Worm (Caenorhabditis elegans) whole organism, late embryonic: ENCODE measurements around the gene rps-18.

ENCODE experiments used
- C08G9.2 ChIP-seq: sonication (generic microtip); optimal IDR thresholded peaks from 2 replicates; lab custom pipeline; 2016; ENCODE audit warnings: mild to moderate bottlenecking, missing genetic modification characterization, moderate library complexity, missing compliant biosample characterization
- C38D4.7 ChIP-seq: fragments of 200-800 bp; sonication (Bioruptor generic); optimal IDR thresholded peaks from 2 replicates; lab custom pipeline; 2018; ENCODE audit warnings: mild to moderate bottlenecking, missing genetic modification characterization, moderate library complexity, missing compliant biosample characterization
- F13H6.1 ChIP-seq: sonication (generic microtip); optimal IDR thresholded peaks from 2 replicates; lab custom pipeline; 2016; ENCODE audit warnings: missing genetic modification characterization, missing compliant biosample characterization
- K02D7.2 ChIP-seq: sonication (generic microtip); optimal IDR thresholded peaks from 2 replicates; lab custom pipeline; 2017; ENCODE audit warnings: mild to moderate bottlenecking, missing genetic modification characterization, missing compliant biosample characterization
- K09A11.1 ChIP-seq: sonication (generic microtip); optimal IDR thresholded peaks from 2 replicates; lab custom pipeline; 2017; ENCODE audit warnings: antibody characterized with exemption, mild to moderate bottlenecking, missing genetic modification characterization, missing compliant biosample characterization; ENCODE audit not compliant: insufficient read depth
- ceh-18 ChIP-seq: sonication (generic microtip); optimal IDR thresholded peaks from 2 replicates; lab custom pipeline; 2016; ENCODE audit warnings: missing genetic modification characterization, missing compliant biosample characterization
- ceh-30 ChIP-seq: fragments of 150-350 bp; optimal IDR thresholded peaks from 2 replicates; lab custom pipeline; 2014; ENCODE audit warnings: missing biosample characterization, missing genetic modification characterization
- ceh-31 ChIP-seq: sonication (generic microtip); optimal IDR thresholded peaks from 2 replicates; lab custom pipeline; 2016; ENCODE audit warnings: missing genetic modification characterization, missing compliant biosample characterization
- ceh-34 ChIP-seq: sonication (generic microtip); optimal IDR thresholded peaks from 2 replicates; lab custom pipeline; 2016; ENCODE audit warnings: mild to moderate bottlenecking, missing genetic modification characterization, missing compliant biosample characterization
- ceh-6 ChIP-seq: fragments of 200-800 bp; sonication (Bioruptor generic); optimal IDR thresholded peaks from 2 replicates; lab custom pipeline; 2018; ENCODE audit warnings: mild to moderate bottlenecking, missing genetic modification characterization, missing compliant biosample characterization
- ceh-9 ChIP-seq: sonication (generic microtip); optimal IDR thresholded peaks from 2 replicates; lab custom pipeline; 2016; ENCODE audit warnings: mild to moderate bottlenecking, missing genetic modification characterization, inconsistent platforms, missing compliant biosample characterization
- che-1 ChIP-seq: sonication (generic microtip); optimal IDR thresholded peaks from 2 replicates; lab custom pipeline; 2016; ENCODE audit warnings: mild to moderate bottlenecking, missing genetic modification characterization, missing compliant biosample characterization
- dmd-4 ChIP-seq: sonication (generic microtip); optimal IDR thresholded peaks from 2 replicates; lab custom pipeline; 2016; ENCODE audit warnings: borderline replicate concordance, missing genetic modification characterization, missing compliant biosample characterization
- dve-1 ChIP-seq: sonication (generic microtip); optimal IDR thresholded peaks from 2 replicates; lab custom pipeline; 2017; ENCODE audit warnings: antibody characterized with exemption, mild to moderate bottlenecking, missing genetic modification characterization, missing compliant biosample characterization
- elt-2 ChIP-seq: sonication (generic microtip); optimal IDR thresholded peaks from 2 replicates; lab custom pipeline; 2016; ENCODE audit warnings: missing genetic modification reagents, missing genetic modification characterization, missing compliant biosample characterization
- elt-4 ChIP-seq: sonication (generic microtip); optimal IDR thresholded peaks from 2 replicates; lab custom pipeline; 2016; ENCODE audit warnings: missing genetic modification characterization, missing compliant biosample characterization
- ets-4 ChIP-seq: sonication (generic microtip); optimal IDR thresholded peaks from 2 replicates; lab custom pipeline; 2016; ENCODE audit warnings: missing genetic modification characterization, missing compliant biosample characterization
- fkh-10 ChIP-seq: fragments of 150-350 bp; optimal IDR thresholded peaks from 2 replicates; lab custom pipeline; 2014; ENCODE audit warnings: missing biosample characterization, missing genetic modification reagents, missing genetic modification characterization
- fkh-6 ChIP-seq: sonication (generic microtip); optimal IDR thresholded peaks from 2 replicates; lab custom pipeline; 2016; ENCODE audit warnings: missing genetic modification characterization, missing compliant biosample characterization
- gmeb-2 ChIP-seq: sonication (generic microtip); optimal IDR thresholded peaks from 2 replicates; lab custom pipeline; 2016; ENCODE audit warnings: missing genetic modification characterization, inconsistent platforms, missing compliant biosample characterization
- hlh-13 ChIP-seq: fragments of 200-800 bp; sonication (Bioruptor generic); optimal IDR thresholded peaks from 2 replicates; lab custom pipeline; 2018; ENCODE audit warnings: mild to moderate bottlenecking, missing genetic modification characterization, missing compliant biosample characterization
- hlh-15 ChIP-seq: sonication (generic microtip); optimal IDR thresholded peaks from 2 replicates; lab custom pipeline; 2016; ENCODE audit warnings: missing genetic modification characterization, missing compliant biosample characterization
- hlh-30 ChIP-seq: sonication (generic microtip); optimal IDR thresholded peaks from 2 replicates; lab custom pipeline; 2017; ENCODE audit warnings: antibody characterized with exemption, missing genetic modification characterization, missing compliant biosample characterization; ENCODE audit not compliant: insufficient read depth
- hlh-6 ChIP-seq: sonication (generic microtip); optimal IDR thresholded peaks from 2 replicates; lab custom pipeline; 2016; ENCODE audit warnings: missing genotype, missing genetic modification characterization, missing compliant biosample characterization
- lin-11 ChIP-seq: fragments of 200-800 bp; sonication (Bioruptor generic); optimal IDR thresholded peaks from 2 replicates; lab custom pipeline; 2018; ENCODE audit warnings: mild to moderate bottlenecking, missing genetic modification characterization, missing compliant biosample characterization
- mec-3 ChIP-seq: sonication (generic microtip); optimal IDR thresholded peaks from 2 replicates; lab custom pipeline; 2016; ENCODE audit warnings: borderline replicate concordance, missing genetic modification characterization, missing compliant biosample characterization
- nhr-11 ChIP-seq: fragments of 150-350 bp; optimal IDR thresholded peaks from 2 replicates; lab custom pipeline; 2014; ENCODE audit warnings: missing biosample characterization, missing genetic modification characterization
- odd-2 ChIP-seq: sonication (generic microtip); optimal IDR thresholded peaks from 2 replicates; lab custom pipeline; 2017; ENCODE audit warnings: antibody characterized with exemption, mild to moderate bottlenecking, missing genetic modification characterization, missing compliant biosample characterization
- pat-9 ChIP-seq: fragments of 200-800 bp; sonication (Bioruptor generic); optimal IDR thresholded peaks from 2 replicates; lab custom pipeline; 2018; ENCODE audit warnings: mild to moderate bottlenecking, missing genetic modification characterization, moderate library complexity, missing compliant biosample characterization
- pha-2 ChIP-seq: sonication (generic microtip); optimal IDR thresholded peaks from 2 replicates; lab custom pipeline; 2017; ENCODE audit warnings: mild to moderate bottlenecking, missing genetic modification characterization, missing compliant biosample characterization
- ref-2 ChIP-seq: sonication (generic microtip); optimal IDR thresholded peaks from 2 replicates; lab custom pipeline; 2016; ENCODE audit warnings: missing genetic modification characterization, missing compliant biosample characterization
- rnt-1 ChIP-seq: sonication (generic microtip); optimal IDR thresholded peaks from 2 replicates; lab custom pipeline; 2016; ENCODE audit warnings: missing genetic modification characterization, missing compliant biosample characterization
- sox-4 ChIP-seq: sonication (generic microtip); optimal IDR thresholded peaks from 2 replicates; lab custom pipeline; 2017; ENCODE audit warnings: mild to moderate bottlenecking, missing genetic modification characterization, inconsistent platforms, missing compliant biosample characterization
- syd-9 ChIP-seq: sonication (generic microtip); optimal IDR thresholded peaks from 2 replicates; lab custom pipeline; 2016; ENCODE audit warnings: mild to moderate bottlenecking, missing genetic modification characterization, moderate library complexity, missing compliant biosample characterization
- tbx-2 ChIP-seq: sonication (generic microtip); optimal IDR thresholded peaks from 2 replicates; lab custom pipeline; 2016; ENCODE audit warnings: missing genetic modification characterization, missing compliant biosample characterization
- ttx-3 ChIP-seq: sonication (generic microtip); optimal IDR thresholded peaks from 2 replicates; lab custom pipeline; 2016; ENCODE audit warnings: missing genetic modification reagents, missing genetic modification characterization, missing compliant biosample characterization
- unc-55 ChIP-seq: sonication (generic microtip); optimal IDR thresholded peaks from 2 replicates; lab custom pipeline; 2017; ENCODE audit warnings: missing biosample characterization, missing genetic modification reagents, missing genetic modification characterization
- zip-5 ChIP-seq: sonication (generic microtip); optimal IDR thresholded peaks from 2 replicates; lab custom pipeline; 2016; ENCODE audit warnings: missing genetic modification characterization, missing compliant biosample characterization
- ztf-16 ChIP-seq: sonication (generic microtip); optimal IDR thresholded peaks from 2 replicates; lab custom pipeline; 2017; ENCODE audit warnings: missing genetic modification characterization, missing compliant biosample characterization

Gene rps-18

DNA sequence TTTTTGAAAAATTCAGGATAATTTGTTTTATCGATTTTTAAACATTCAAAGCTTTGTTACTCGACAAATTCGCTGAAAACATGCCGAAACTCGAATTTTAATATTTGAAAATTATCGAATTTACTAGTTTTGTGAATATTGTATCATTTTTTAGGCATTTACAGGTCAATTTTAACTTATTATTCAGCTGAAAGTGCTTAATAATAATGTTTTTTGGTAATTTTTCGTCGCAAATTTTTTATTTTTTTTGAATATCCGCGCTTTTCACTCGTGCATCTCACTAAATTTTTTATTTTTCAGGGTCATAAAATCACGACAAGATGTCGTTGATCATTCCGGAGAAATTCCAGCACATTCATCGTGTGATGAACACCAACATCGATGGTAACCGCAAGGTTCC, at the start of gene rps-18:
rps-18 (plus strand) TSS at position 301 of the 400 bp plus-strand sequence.
- TF ChIP-seq odd-2 (tag; lab: Kevin White, UChicago) (no peak), syd-9 (tag; lab: Kevin White, UChicago) (no peak), ceh-34 (tag; lab: Kevin White, UChicago) (no peak), hlh-6 (tag; lab: Kevin White, UChicago) (no peak)

DNA sequence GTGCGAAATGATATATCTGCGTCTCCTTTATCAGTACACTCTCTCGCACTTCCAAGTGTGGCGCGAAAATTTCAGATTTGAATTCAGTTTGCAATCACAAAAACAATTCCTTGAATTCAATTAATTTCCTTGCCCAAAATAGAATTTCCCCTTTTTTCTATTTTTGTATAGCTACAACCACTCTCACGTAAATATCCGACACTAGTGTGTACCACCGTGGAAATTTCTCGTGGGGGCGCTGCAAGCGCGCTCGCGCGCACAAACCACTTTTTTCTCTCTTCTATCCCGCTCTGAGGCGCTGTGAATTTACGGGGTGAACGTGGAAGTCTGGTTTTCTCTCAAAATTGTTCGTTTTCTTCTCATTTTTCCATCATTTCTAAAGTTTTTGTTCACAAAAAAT, 43.9 kb upstream of the rps-18 start, which contains the start of gene Y57G11C.8:
Y57G11C.8 (plus strand) TSS at position 301 of the 400 bp plus-strand sequence.
- TF ChIP-seq fkh-10 (no peak), hlh-13 (GFP tag; lab: Kevin White, UChicago) (no peak), K02D7.2 (tag; lab: Kevin White, UChicago) (no peak), unc-55 (GFP tag; lab: Kevin White, UChicago) (no peak), ceh-30 (no peak), elt-2 (tag; lab: Kevin White, UChicago) (no peak), pat-9 (tag; lab: Kevin White, UChicago) (no peak), ets-4 (no peak), dve-1 (tag; lab: Kevin White, UChicago) (no peak), ztf-16 (tag; lab: Kevin White, UChicago) (no peak), elt-4 (no peak), che-1 (tag; lab: Kevin White, UChicago) (no peak), rnt-1 (tag; lab: Kevin White, UChicago) (no peak), ceh-9 (no peak), ttx-3 (tag; lab: Kevin White, UChicago) (no peak), zip-5 (tag; lab: Kevin White, UChicago) (no peak), nhr-11 (tag; lab: Kevin White, UChicago) (no peak), C38D4.7 (GFP tag; lab: Kevin White, UChicago) (no peak), ceh-31 (tag; lab: Kevin White, UChicago) (no peak)
- TF ChIP-seq, all 69 proteins: peak for 0

DNA sequence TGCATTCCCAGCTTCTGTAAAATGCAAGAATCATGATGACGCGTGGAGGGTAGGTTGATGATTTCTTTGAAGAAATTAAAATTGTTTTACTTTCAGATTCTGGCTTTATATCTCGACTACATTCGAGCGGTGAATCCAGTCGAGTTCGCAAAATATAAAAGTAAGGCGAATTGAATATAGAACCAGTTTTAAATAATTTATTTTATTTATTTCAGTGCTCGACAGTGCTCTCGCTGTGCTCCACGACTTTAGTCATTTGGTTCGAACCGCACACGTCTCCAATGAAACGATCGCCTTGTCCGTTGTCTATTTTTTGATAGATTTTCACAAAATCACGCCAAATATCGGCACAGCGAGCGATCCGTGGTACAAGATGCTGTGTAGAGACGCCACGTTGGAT, 43.3 kb upstream of the rps-18 start, which contains the start of gene Y57G11C.1130:
Y57G11C.1130 (plus strand) TSS at position 301 of the 400 bp plus-strand sequence.
- TF ChIP-seq che-1 (tag; lab: Kevin White, UChicago): no peak
- no peak for TF ChIP-seq ceh-6 (GFP tag; lab: Kevin White, UChicago)
- TF ChIP-seq ztf-16 (tag; lab: Kevin White, UChicago): no peak
- no peak for TF ChIP-seq K02D7.2 (tag; lab: Kevin White, UChicago)
- TF ChIP-seq C38D4.7 (GFP tag; lab: Kevin White, UChicago): no peak
- no peak for TF ChIP-seq hlh-15 (tag; lab: Kevin White, UChicago)
- TF ChIP-seq sox-4: no peak
- no peak for TF ChIP-seq gmeb-2 (tag; lab: Kevin White, UChicago)
- no peak for TF ChIP-seq unc-55 (GFP tag; lab: Kevin White, UChicago)
- TF ChIP-seq fkh-6 (tag; lab: Kevin White, UChicago): no peak
- TF ChIP-seq ref-2 (tag; lab: Kevin White, UChicago): no peak
- no peak for TF ChIP-seq C08G9.2 (tag; lab: Kevin White, UChicago)
- TF ChIP-seq ceh-30: no peak
- TF ChIP-seq mec-3 (tag; lab: Kevin White, UChicago): no peak
- TF ChIP-seq dmd-4 (tag; lab: Kevin White, UChicago): no peak
- no peak for TF ChIP-seq ceh-31 (tag; lab: Kevin White, UChicago)
- no peak for TF ChIP-seq pha-2

DNA sequence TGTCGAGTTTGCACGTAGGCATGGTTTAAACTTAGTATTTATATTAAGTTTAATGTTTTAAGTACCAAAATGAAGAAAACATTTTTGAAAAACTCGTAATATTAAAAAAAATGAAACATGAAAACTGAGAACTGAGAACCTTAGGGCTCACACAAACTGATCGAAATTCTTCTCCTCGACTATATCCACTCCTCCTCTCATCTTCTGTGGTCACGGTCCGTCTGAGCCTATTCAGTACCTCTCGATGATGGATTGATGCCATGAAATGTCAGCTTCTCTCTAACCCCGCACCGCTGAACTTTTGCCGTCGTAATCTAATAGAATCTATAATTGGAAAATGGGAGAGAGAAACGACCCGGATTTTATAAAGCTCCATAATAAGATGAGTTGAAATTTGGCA, 41.0 kb upstream of the rps-18 start, which contains the start of gene nlp-56:
nlp-56 (minus strand) TSS at position 257 of the 400 bp plus-strand sequence.
- TF ChIP-seq tbx-2 (no peak), hlh-30 (no peak), hlh-13 (GFP tag; lab: Kevin White, UChicago) (no peak), lin-11 (tag; lab: Kevin White, UChicago) (no peak), pha-2 (no peak), ets-4 (no peak), dmd-4 (tag; lab: Kevin White, UChicago) (no peak), K09A11.1 (tag; lab: Kevin White, UChicago) (no peak), F13H6.1 (no peak), che-1 (tag; lab: Kevin White, UChicago) (no peak), sox-4 (no peak), ceh-18 (tag; lab: Kevin White, UChicago) (no peak)
